In the genomic region with DNA sequence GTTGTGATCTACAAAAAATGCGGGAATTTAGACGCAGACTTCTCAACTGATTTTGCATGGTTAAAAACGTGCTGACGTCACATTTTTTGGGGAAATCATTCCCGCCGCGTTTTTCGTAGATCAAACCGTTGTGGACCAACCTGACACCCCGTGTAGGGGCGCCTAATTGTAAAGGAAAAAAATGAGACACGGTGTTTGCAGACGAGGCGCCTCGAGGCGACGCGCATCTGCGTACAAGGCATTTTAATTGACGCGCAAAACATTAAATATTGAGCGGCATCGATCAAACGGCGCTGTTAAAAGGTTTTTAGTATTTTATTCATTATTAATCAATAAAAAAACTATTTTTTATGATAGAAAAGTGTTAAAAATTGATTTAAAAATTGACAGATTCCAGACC, we compare ENCODE assay signal across 7 worm cellular contexts.
TF ChIP-seq lines count a peak whose summit lies in the region.
"Not testable (repeated sequence)": the region's sequence is repeated elsewhere in the genome, so short reads cannot be mapped to it uniquely, and the experiment has no call there.

No protein-coding gene starts in this region.

TF ChIP-seq in whole organism, L1 larva, 84 proteins besides CTCF, POLR2A, EP300 and RAD21:
- peak in 1 of 2 experiments; percentile 38 for TF ChIP-seq lin-35 (GFP tag; optimal IDR thresholded peaks at IDR 0.05; lab: Kevin White, UChicago)
- peak; percentile 72 for TF ChIP-seq F16B12.6 (tag; optimal IDR thresholded peaks at IDR 0.05; lab: Kevin White, UChicago)
- TF ChIP-seq efl-1 (optimal IDR thresholded peaks at IDR 0.05; lab: Kevin White, UChicago): peak; percentile 22 to 44
- not testable (repeated sequence) for TF ChIP-seq efl-1 (GFP tag; optimal IDR thresholded peaks at IDR 0.05 in 1 of 2; lab: Kevin White, UChicago)
- peak in 2 of 3 experiments; percentile 5 to 23 for TF ChIP-seq dpl-1 (GFP tag; optimal IDR thresholded peaks at IDR 0.05; lab: Kevin White, UChicago)

TF ChIP-seq in whole organism, L2 larva, 48 proteins besides CTCF, POLR2A, EP300 and RAD21:
- TF ChIP-seq unc-55 (GFP tag; optimal IDR thresholded peaks at IDR 0.05; lab: Kevin White, UChicago): peak; percentile 32
- TF ChIP-seq gmeb-1 (tag; optimal IDR thresholded peaks at IDR 0.05; lab: Kevin White, UChicago): peak; percentile 16

TF ChIP-seq in whole organism, L4 larva, 104 proteins besides CTCF, POLR2A, EP300 and RAD21:
- TF ChIP-seq vab-7 (GFP tag; IDR thresholded peaks at IDR 0.05; lab: Robert Waterston, UW): 0 out of 2 replicates have a peak, but pooled peaks have one; percentile 16

TF ChIP-seq in whole organism, early embryonic, 17 proteins besides CTCF, POLR2A, EP300 and RAD21:
- TF ChIP-seq tbx-11 (GFP tag; IDR thresholded peaks at IDR 0.05; lab: Robert Waterston, UW): 0 out of 2 replicates have a peak, but pooled peaks have one; percentile 28

TF ChIP-seq in whole organism, late embryonic, 69 proteins besides CTCF, POLR2A, EP300 and RAD21:
- peak; percentile 54 for TF ChIP-seq pha-2 (tag; optimal IDR thresholded peaks at IDR 0.05; lab: Kevin White, UChicago)

TF ChIP-seq in whole organism, midembryonic, 9 proteins besides CTCF, POLR2A, EP300 and RAD21:
- 0 out of 2 replicates have a peak, but pooled peaks have one; percentile 37 for TF ChIP-seq tab-1 (GFP tag; IDR thresholded peaks at IDR 0.05; lab: Robert Waterston, UW)

TF ChIP-seq in whole organism, young adult, 124 proteins besides CTCF, POLR2A, EP300 and RAD21:
- TF ChIP-seq xnd-1 (tag; optimal IDR thresholded peaks at IDR 0.05; lab: Kevin White, UChicago): peak; percentile 56
- TF ChIP-seq nfyb-1 (GFP tag; IDR thresholded peaks at IDR 0.05; lab: Robert Waterston, UW): 0 out of 2 replicates have a peak, but pooled peaks have one; percentile 49
- TF ChIP-seq D2030.7 (GFP tag; IDR thresholded peaks at IDR 0.05; lab: Robert Waterston, UW): 0 out of 2 replicates have a peak, but pooled peaks have one; percentile 35
- peak; percentile 33; the same call in 1 of the 2 replicates for TF ChIP-seq dox-1 (GFP tag; IDR thresholded peaks at IDR 0.05; lab: Robert Waterston, UW)
- TF ChIP-seq madf-6 (GFP tag; IDR thresholded peaks at IDR 0.05; lab: Robert Waterston, UW): peak; percentile 70
- peak; percentile 49 for TF ChIP-seq him-1 (tag; optimal IDR thresholded peaks at IDR 0.05; lab: Kevin White, UChicago)
